Worm (Caenorhabditis elegans) whole organism, early embryonic: ENCODE results near the gene F47B10.5.

ENCODE experiments used
- B0310.2 ChIP-seq: sonication (generic microtip); optimal IDR thresholded peaks from 2 replicates; lab custom pipeline; 2016; ENCODE audit warnings: mild to moderate bottlenecking, missing genetic modification characterization, missing compliant biosample characterization
- F13C5.2 ChIP-seq: sonication (generic microtip); optimal IDR thresholded peaks from 2 replicates; lab custom pipeline; 2017; ENCODE audit warnings: mild to moderate bottlenecking, missing genetic modification characterization, inconsistent platforms, missing compliant biosample characterization
- aly-1 ChIP-seq: sonication (generic microtip); optimal IDR thresholded peaks from 2 replicates; lab custom pipeline; 2016; ENCODE audit warnings: missing genetic modification characterization, missing compliant biosample characterization
- ama-1 ChIP-seq: fragments of 150-350 bp; optimal IDR thresholded peaks from 2 replicates; lab custom pipeline; 2014
- ceh-13 ChIP-seq: fragments of 200-800 bp; sonication (Bioruptor generic); optimal IDR thresholded peaks from 2 replicates; lab custom pipeline; 2018; ENCODE audit warnings: mild to moderate bottlenecking, missing genetic modification characterization, missing compliant biosample characterization
- ceh-36 ChIP-seq: sonication (generic microtip); optimal IDR thresholded peaks from 2 replicates; lab custom pipeline; 2016; ENCODE audit warnings: missing genetic modification characterization, inconsistent platforms, missing compliant biosample characterization
- ets-7 ChIP-seq: sonication (generic microtip); optimal IDR thresholded peaks from 2 replicates; lab custom pipeline; 2016; ENCODE audit warnings: missing genotype, missing genetic modification characterization, missing compliant biosample characterization
- flt-1 ChIP-seq: fragments of 200-800 bp; sonication (Bioruptor generic); IDR thresholded peaks from 2 replicates; pipeline ENCODE4 v1.3.6; 2022; ENCODE audit warnings: missing genetic modification characterization, missing compliant biosample characterization
- hmbx-1 ChIP-seq: sonication (generic microtip); optimal IDR thresholded peaks from 2 replicates; lab custom pipeline; 2016; ENCODE audit warnings: mild to moderate bottlenecking, missing genetic modification characterization, missing compliant biosample characterization
- hmg-4 ChIP-seq: fragments of 200-800 bp; sonication (Bioruptor generic); optimal IDR thresholded peaks from 2 replicates; lab custom pipeline; 2018; ENCODE audit warnings: mild to moderate bottlenecking, missing genetic modification characterization, missing compliant biosample characterization
- hnd-1 ChIP-seq: sonication (generic microtip); optimal IDR thresholded peaks from 2 replicates; lab custom pipeline; 2016; ENCODE audit warnings: missing genetic modification characterization, missing compliant biosample characterization
- pes-1 ChIP-seq: fragments of 200-800 bp; sonication (Bioruptor generic); IDR thresholded peaks from 2 replicates; pipeline ENCODE4 v1.3.6; 2022; ENCODE audit warnings: missing genetic modification reagents, missing genetic modification characterization, missing compliant biosample characterization
- scrt-1 ChIP-seq: fragments of 200-800 bp; sonication (Bioruptor generic); IDR thresholded peaks from 2 replicates; pipeline ENCODE4 v1.3.6; 2022; ENCODE audit warnings: missing genetic modification characterization, missing compliant biosample characterization
- sea-1 ChIP-seq: fragments of 200-800 bp; sonication (Bioruptor generic); conservative IDR thresholded peaks from 2 replicates; pipeline ENCODE4 v1.3.6; 2022; ENCODE audit warnings: missing genetic modification characterization, missing compliant biosample characterization
- tbx-11 ChIP-seq: fragments of 200-800 bp; sonication (Bioruptor generic); IDR thresholded peaks from 2 replicates; pipeline ENCODE4 v1.3.6; 2022; ENCODE audit warnings: missing genetic modification characterization, missing compliant biosample characterization
- tbx-37 ChIP-seq: fragments of 200-800 bp; sonication (Bioruptor generic); conservative IDR thresholded peaks from 2 replicates; pipeline ENCODE4 v1.3.6; 2022; ENCODE audit warnings: missing genetic modification reagents, missing genetic modification characterization, missing compliant biosample characterization
- tra-4 ChIP-seq: sonication (generic microtip); optimal IDR thresholded peaks from 2 replicates; lab custom pipeline; 2017; ENCODE audit warnings: missing genetic modification characterization, missing compliant biosample characterization

F47B10.5 gene

ce11 chrX:10901766-10902165, 11.4 kb upstream of the F47B10.5 start:
- TF ChIP-seq sea-1 (no peak), tra-4 (no peak), ets-7 (tag; lab: Kevin White, UChicago) (no peak), F13C5.2 (tag; lab: Kevin White, UChicago) (no peak), ceh-36 (tag; lab: Kevin White, UChicago) (no peak), tbx-37 (GFP tag; lab: Robert Waterston, UW) (no peak), pes-1 (GFP tag; lab: Robert Waterston, UW) (no peak), hmg-4 (GFP tag; lab: Kevin White, UChicago) (no peak), ama-1 (lab: Kevin White, UChicago) (no peak), B0310.2 (tag; lab: Kevin White, UChicago) (no peak), hmbx-1 (tag; lab: Kevin White, UChicago) (no peak), aly-1 (tag; lab: Kevin White, UChicago) (no peak), tbx-11 (no peak), flt-1 (GFP tag; lab: Robert Waterston, UW) (no peak), ceh-13 (GFP tag; lab: Kevin White, UChicago) (no peak), hnd-1 (tag; lab: Kevin White, UChicago) (no peak), scrt-1 (GFP tag; lab: Robert Waterston, UW) (no peak)

ce11 chrX:10900952-10901351, 10.6 kb upstream of the F47B10.5 start:
- TF ChIP-seq F13C5.2 (tag; lab: Kevin White, UChicago) (peak; percentile 16), hmg-4 (GFP tag; lab: Kevin White, UChicago) (peak; percentile 85), tbx-37 (GFP tag; lab: Robert Waterston, UW) (no peak)

- TF ChIP-seq aly-1 (tag; lab: Kevin White, UChicago) (no peak), F13C5.2 (tag; lab: Kevin White, UChicago) (peak; percentile 43), hnd-1 (tag; lab: Kevin White, UChicago) (no peak), ceh-36 (tag; lab: Kevin White, UChicago) (peak; percentile 39), flt-1 (GFP tag; lab: Robert Waterston, UW) (0 out of 2 replicates have a peak, but pooled peaks have one; percentile 46), sea-1 (peak; percentile 77), B0310.2 (tag; lab: Kevin White, UChicago) (no peak), ama-1 (lab: Kevin White, UChicago) (no peak), ets-7 (tag; lab: Kevin White, UChicago) (no peak), tbx-37 (GFP tag; lab: Robert Waterston, UW) (no peak), scrt-1 (GFP tag; lab: Robert Waterston, UW) (no peak)
Observed at ce11 chrX:10900079-10900724, 9.8 kb upstream of the F47B10.5 start, which contains the start of gene suca-1. Gene suca-1 (minus strand): TSS chrX:10900114.

- TF ChIP-seq tbx-11 (no peak), F13C5.2 (tag; lab: Kevin White, UChicago) (no peak), ceh-13 (GFP tag; lab: Kevin White, UChicago) (no peak), sea-1 (no peak), hmbx-1 (tag; lab: Kevin White, UChicago) (no peak), pes-1 (GFP tag; lab: Robert Waterston, UW) (no peak), aly-1 (tag; lab: Kevin White, UChicago) (no peak), ceh-36 (tag; lab: Kevin White, UChicago) (no peak), tbx-37 (GFP tag; lab: Robert Waterston, UW) (no peak), B0310.2 (tag; lab: Kevin White, UChicago) (no peak)
Observed at ce11 chrX:10896498-10896897, 6.1 kb upstream of the F47B10.5 start, which contains the start of gene haly-1. Gene haly-1 (minus strand): TSS chrX:10896598.

ce11 chrX:10891890-10892289, 1.5 kb upstream of the F47B10.5 start, which contains the start of gene F47B10.3:
Gene F47B10.3 (plus strand): TSS chrX:10892190.
- TF ChIP-seq pes-1 (GFP tag; lab: Robert Waterston, UW): no peak
- no peak for TF ChIP-seq scrt-1 (GFP tag; lab: Robert Waterston, UW)
- no peak for TF ChIP-seq B0310.2 (tag; lab: Kevin White, UChicago)
- TF ChIP-seq hmbx-1 (tag; lab: Kevin White, UChicago): no peak
- TF ChIP-seq flt-1 (GFP tag; lab: Robert Waterston, UW): no peak
- no peak for TF ChIP-seq ama-1 (lab: Kevin White, UChicago)
- no peak for TF ChIP-seq ceh-13 (GFP tag; lab: Kevin White, UChicago)
- no peak for TF ChIP-seq sea-1
- TF ChIP-seq tbx-11: no peak

- no peak for TF ChIP-seq ceh-36 (tag; lab: Kevin White, UChicago)
- TF ChIP-seq hmg-4 (GFP tag; lab: Kevin White, UChicago): no peak
- no peak for TF ChIP-seq ets-7 (tag; lab: Kevin White, UChicago)
- TF ChIP-seq ceh-13 (GFP tag; lab: Kevin White, UChicago): no peak
- no peak for TF ChIP-seq scrt-1 (GFP tag; lab: Robert Waterston, UW)
- no peak for TF ChIP-seq ama-1 (lab: Kevin White, UChicago)
- TF ChIP-seq aly-1 (tag; lab: Kevin White, UChicago): no peak
- TF ChIP-seq B0310.2 (tag; lab: Kevin White, UChicago): no peak
- no peak for TF ChIP-seq sea-1
Observed at ce11 chrX:10890965-10891364, 609 bp upstream of the F47B10.5 start, which contains the start of gene F47B10.4. Gene F47B10.4 (plus strand): TSS chrX:10891265.

- no peak for TF ChIP-seq ceh-13 (GFP tag; lab: Kevin White, UChicago)
- no peak for TF ChIP-seq ets-7 (tag; lab: Kevin White, UChicago)
- TF ChIP-seq hnd-1 (tag; lab: Kevin White, UChicago): no peak
- no peak for TF ChIP-seq flt-1 (GFP tag; lab: Robert Waterston, UW)
- TF ChIP-seq aly-1 (tag; lab: Kevin White, UChicago): no peak
- no peak for TF ChIP-seq ama-1 (lab: Kevin White, UChicago)
- no peak for TF ChIP-seq hmbx-1 (tag; lab: Kevin White, UChicago)
- TF ChIP-seq scrt-1 (GFP tag; lab: Robert Waterston, UW): no peak
- no peak for TF ChIP-seq tbx-37 (GFP tag; lab: Robert Waterston, UW)
- no peak for TF ChIP-seq B0310.2 (tag; lab: Kevin White, UChicago)
- TF ChIP-seq tra-4: no peak
- TF ChIP-seq hmg-4 (GFP tag; lab: Kevin White, UChicago): no peak
- no peak for TF ChIP-seq F13C5.2 (tag; lab: Kevin White, UChicago)
- no peak for TF ChIP-seq ceh-36 (tag; lab: Kevin White, UChicago)
- no peak for TF ChIP-seq tbx-11
- TF ChIP-seq sea-1: no peak
- TF ChIP-seq pes-1 (GFP tag; lab: Robert Waterston, UW): no peak
Observed at ce11 chrX:10888201-10888600, 2.2 kb downstream of the F47B10.5 start, which contains the start of gene F47B10.6. Gene F47B10.6 (plus strand): TSS chrX:10888501.
